Worm (Caenorhabditis elegans): ENCODE results near the gene rab-28.

DNA sequence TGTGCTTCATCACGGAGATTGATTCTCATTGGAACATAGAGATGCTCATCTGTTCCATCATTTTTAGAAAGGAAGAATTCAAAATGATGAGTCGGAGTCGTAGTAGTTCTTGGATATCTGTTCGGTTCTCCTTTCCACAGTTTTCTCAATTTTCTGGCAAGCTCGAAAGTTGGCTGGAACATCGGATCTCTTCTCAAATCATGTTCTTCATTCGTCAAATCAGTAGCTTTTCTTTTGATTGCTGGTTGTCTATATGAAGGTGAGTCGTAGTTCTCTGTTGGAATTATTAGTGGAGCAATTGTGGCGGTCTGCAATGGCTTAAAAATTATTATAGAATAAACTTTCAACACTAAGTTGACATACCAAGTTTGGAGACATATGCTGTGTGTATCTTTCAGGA is 18.5 kb upstream of the rab-28 start:
- no peak for TF ChIP-seq W03F9.2 (tag; optimal IDR thresholded peaks at IDR 0.05)
- no peak for TF ChIP-seq dao-5 (tag; optimal IDR thresholded peaks at IDR 0.05)
- TF ChIP-seq him-1 (tag; optimal IDR thresholded peaks at IDR 0.05), result no peak

Measured in whole organism, L4/young adult.